Fruit fly (Drosophila melanogaster) Kc167 (cell line): ENCODE results near the gene Rab3GAP1.

Experiments used
- Myc ChIP-seq: fragments of >200 bp; optimal IDR thresholded peaks from 2 replicates; lab custom pipeline; 2017; ENCODE audit warnings: missing external identifiers
- Sin3A ChIP-seq: fragments of >200 bp; optimal IDR thresholded peaks from 2 replicates; lab custom pipeline; 2018; ENCODE audit warnings: missing external identifiers
- h ChIP-seq: fragments of >200 bp; optimal IDR thresholded peaks from 3 replicates; lab custom pipeline; 2018; ENCODE audit warnings: missing external identifiers
- insv ChIP-seq: fragments of >200 bp; optimal IDR thresholded peaks from 3 replicates; lab custom pipeline; 2018; ENCODE audit warnings: missing external identifiers
- psq ChIP-seq: fragments of >200 bp; optimal IDR thresholded peaks from 2 replicates; lab custom pipeline; 2017; ENCODE audit warnings: missing external identifiers
- ttk ChIP-seq: sonication (Bioruptor generic); optimal IDR thresholded peaks from 2 replicates; lab custom pipeline; 2017; ENCODE audit warnings: missing external identifiers

dm6 chr2L:1651889-1652288 lies 40.9 kb upstream of the Rab3GAP1 start:
- TF ChIP-seq Myc (lab: Kevin White, UChicago) (no peak), Sin3A (lab: Kevin White, UChicago) (no peak), insv (lab: Kevin White, UChicago) (no peak), ttk (lab: Kevin White, UChicago) (no peak), h (lab: Kevin White, UChicago) (no peak), psq (no peak)
